In genomic region chr3L:10698182-10698581, dm6 we compare ENCODE assay signal across 1 fruit fly cellular context.
TF ChIP-seq lines count a peak whose summit lies in the region.

No protein-coding gene starts in this region.

TF ChIP-seq in whole organism, embryonic, 481 proteins besides CTCF, POLR2A, EP300 and RAD21 (continued from another document):
- TF ChIP-seq Mes4 (GFP tag; optimal IDR thresholded peaks at IDR 0.05; lab: Kevin White, UChicago) (no peak), CG18599 (GFP tag; optimal IDR thresholded peaks at IDR 0.05; lab: Kevin White, UChicago) (peak; percentile 12), bigmax (GFP tag; optimal IDR thresholded peaks at IDR 0.05; lab: Kevin White, UChicago) (no peak), CG11085 (GFP tag; IDR thresholded peaks at IDR 0.05; lab: Robert Waterston, UW) (no peak), CG18262 (tag; optimal IDR thresholded peaks at IDR 0.05; lab: Kevin White, UChicago) (peak; percentile 39), CG15073 (GFP tag; optimal IDR thresholded peaks at IDR 0.05; lab: Kevin White, UChicago) (no peak), twi (tag; optimal IDR thresholded peaks at IDR 0.05; lab: Kevin White, UChicago) (no peak), Lhr (GFP tag; optimal IDR thresholded peaks at IDR 0.05; lab: Kevin White, UChicago) (peak; percentile 34), pita (GFP tag; optimal IDR thresholded peaks at IDR 0.05; lab: Kevin White, UChicago) (peak; percentile 62), CG13296 (GFP tag; optimal IDR thresholded peaks at IDR 0.05; lab: Kevin White, UChicago) (no peak), fd96Cb (tag; optimal IDR thresholded peaks at IDR 0.05; lab: Kevin White, UChicago) (no peak), CG30020 (tag; optimal IDR thresholded peaks at IDR 0.05; lab: Kevin White, UChicago) (peak; percentile 25), mam (GFP tag; optimal IDR thresholded peaks at IDR 0.05; lab: Kevin White, UChicago) (no peak), run (tag; optimal IDR thresholded peaks at IDR 0.05; lab: Kevin White, UChicago) (no peak), knrl (GFP tag; IDR thresholded peaks at IDR 0.05; lab: Robert Waterston, UW; ENCODE audit: partially characterized antibody) (0 out of 3 replicates have a peak, but pooled peaks have one; percentile 36), CG2875 (GFP tag; optimal IDR thresholded peaks at IDR 0.05; lab: Kevin White, UChicago) (no peak), CG9932 (GFP tag; IDR thresholded peaks at IDR 0.05; lab: Robert Waterston, UW) (peak; percentile 32; the same call in 1 of the 2 replicates), CG10267 (tag; optimal IDR thresholded peaks at IDR 0.05; lab: Kevin White, UChicago) (peak; percentile 98), CG2712 (tag; optimal IDR thresholded peaks at IDR 0.05; lab: Kevin White, UChicago) (peak; percentile 53), CG18011 (GFP tag; optimal IDR thresholded peaks at IDR 0.05; lab: Kevin White, UChicago) (no peak), B-H2 (GFP tag; optimal IDR thresholded peaks at IDR 0.05; lab: Kevin White, UChicago) (peak; percentile 50), E2f1 (GFP tag; IDR thresholded peaks at IDR 0.05; lab: Robert Waterston, UW) (no peak), CG10147 (GFP tag; optimal IDR thresholded peaks at IDR 0.05; lab: Kevin White, UChicago) (peak; percentile 9), her (GFP tag; optimal IDR thresholded peaks at IDR 0.05; lab: Kevin White, UChicago) (peak; percentile 98), hkb (optimal IDR thresholded peaks at IDR 0.05; lab: Kevin White, UChicago) (no peak), hkb (GFP tag; IDR thresholded peaks at IDR 0.05; lab: Robert Waterston, UW) (no peak), CG6272 (GFP tag; IDR thresholded peaks at IDR 0.05; lab: Robert Waterston, UW) (no peak), CG17361 (GFP tag; IDR thresholded peaks at IDR 0.05; lab: Robert Waterston, UW) (peak; percentile 62; the same call in 2 of the 3 replicates), dan (GFP tag; IDR thresholded peaks at IDR 0.05; lab: Robert Waterston, UW) (no peak), NfI (GFP tag; optimal IDR thresholded peaks at IDR 0.05; lab: Kevin White, UChicago) (peak; percentile 38), CG12391 (tag; optimal IDR thresholded peaks at IDR 0.05; lab: Kevin White, UChicago) (peak; percentile 51), CG2120 (GFP tag; optimal IDR thresholded peaks at IDR 0.05; lab: Kevin White, UChicago) (peak; percentile 28), CG14965 (GFP tag; optimal IDR thresholded peaks at IDR 0.05; lab: Kevin White, UChicago; ENCODE audit: borderline replicate concordance) (no peak), CG31441 (GFP tag; IDR thresholded peaks at IDR 0.05; lab: Robert Waterston, UW) (0 out of 2 replicates have a peak, but pooled peaks have one; percentile 13), Dek (tag; optimal IDR thresholded peaks at IDR 0.05; lab: Kevin White, UChicago) (peak; percentile 10), CG1603 (tag; optimal IDR thresholded peaks at IDR 0.05; lab: Kevin White, UChicago) (peak; percentile 33), slbo (GFP tag; IDR thresholded peaks at IDR 0.05; lab: Robert Waterston, UW) (peak; percentile 59), pzg (GFP tag; optimal IDR thresholded peaks at IDR 0.05; lab: Kevin White, UChicago) (peak; percentile 61), Oli (tag; optimal IDR thresholded peaks at IDR 0.05; lab: Kevin White, UChicago) (no peak), CG12155 (GFP tag; optimal IDR thresholded peaks at IDR 0.05; lab: Kevin White, UChicago) (peak; percentile 38), Nf-YB (GFP tag; optimal IDR thresholded peaks at IDR 0.05; lab: Kevin White, UChicago) (no peak), trem (tag; optimal IDR thresholded peaks at IDR 0.05; lab: Kevin White, UChicago) (peak; percentile 67), stwl (tag; optimal IDR thresholded peaks at IDR 0.05; lab: Kevin White, UChicago) (peak; percentile 65), Fer1 (GFP tag; optimal IDR thresholded peaks at IDR 0.05; lab: Kevin White, UChicago) (peak; percentile 23), CG32767 (GFP tag; IDR thresholded peaks at IDR 0.05; lab: Robert Waterston, UW) (no peak), lola (GFP tag; optimal IDR thresholded peaks at IDR 0.05; lab: Kevin White, UChicago) (peak in 1 of 3 experiments; percentile 31), Myb (GFP tag; optimal IDR thresholded peaks at IDR 0.05; lab: Kevin White, UChicago) (no peak), Taf1 (GFP tag; IDR thresholded peaks at IDR 0.05; lab: Robert Waterston, UW) (no peak), ap (GFP tag; IDR thresholded peaks at IDR 0.05; lab: Robert Waterston, UW) (no peak), zfh2 (GFP tag; optimal IDR thresholded peaks at IDR 0.05; lab: Kevin White, UChicago) (no peak), dpn (GFP tag; optimal IDR thresholded peaks at IDR 0.05; lab: Kevin White, UChicago) (peak in 1 of 2 experiments; percentile 22), CG16813 (GFP tag; IDR thresholded peaks at IDR 0.05; lab: Robert Waterston, UW; ENCODE audit: partially characterized antibody) (0 out of 3 replicates have a peak, but pooled peaks have one; percentile 35), Gug (GFP tag; IDR thresholded peaks at IDR 0.05; lab: Robert Waterston, UW) (no peak), dmrt11E (tag; optimal IDR thresholded peaks at IDR 0.05; lab: Kevin White, UChicago) (peak; percentile 0), Gsc (GFP tag; IDR thresholded peaks at IDR 0.05; lab: Robert Waterston, UW) (no peak), CG15601 (tag; optimal IDR thresholded peaks at IDR 0.05; lab: Kevin White, UChicago) (peak; percentile 22), E2f2 (GFP tag; IDR thresholded peaks at IDR 0.05; lab: Robert Waterston, UW) (peak; percentile 100), crc (GFP tag; optimal IDR thresholded peaks at IDR 0.05; lab: Kevin White, UChicago) (no peak), gfzf (GFP tag; optimal IDR thresholded peaks at IDR 0.05; lab: Kevin White, UChicago) (peak; percentile 42), ewg (GFP tag; optimal IDR thresholded peaks at IDR 0.05; lab: Kevin White, UChicago) (peak; percentile 74), CG18764 (GFP tag; optimal IDR thresholded peaks at IDR 0.05; lab: Kevin White, UChicago) (no peak), tap (tag; optimal IDR thresholded peaks at IDR 0.05; lab: Kevin White, UChicago) (no peak), lov (optimal IDR thresholded peaks at IDR 0.05; lab: Kevin White, UChicago) (no peak), lov (GFP tag; IDR thresholded peaks at IDR 0.05; lab: Robert Waterston, UW) (no peak), so (GFP tag; IDR thresholded peaks at IDR 0.05; lab: Robert Waterston, UW) (no peak), ATbp (GFP tag; optimal IDR thresholded peaks at IDR 0.05; lab: Kevin White, UChicago) (no peak), Xrp1 (GFP tag; IDR thresholded peaks at IDR 0.05; lab: Robert Waterston, UW) (peak; percentile 31; the same call in 1 of the 2 replicates), CG7556 (GFP tag; optimal IDR thresholded peaks at IDR 0.05; lab: Kevin White, UChicago) (peak; percentile 21), Nf-YC (tag; optimal IDR thresholded peaks at IDR 0.05; lab: Kevin White, UChicago) (peak; percentile 41), CG3847 (GFP tag; IDR thresholded peaks at IDR 0.05; lab: Robert Waterston, UW) (peak; percentile 72; the same call in 1 of the 2 replicates), CkIIα-i1 (GFP tag; IDR thresholded peaks at IDR 0.05; lab: Robert Waterston, UW) (no peak), CG7963 (GFP tag; IDR thresholded peaks at IDR 0.05; lab: Robert Waterston, UW; ENCODE audit: partially characterized antibody) (no peak), tgo (GFP tag; IDR thresholded peaks at IDR 0.05; lab: Robert Waterston, UW) (no peak), CG9797 (GFP tag; optimal IDR thresholded peaks at IDR 0.05; lab: Kevin White, UChicago) (peak; percentile 16), Side (GFP tag; optimal IDR thresholded peaks at IDR 0.05; lab: Kevin White, UChicago) (no peak), CG2116 (GFP tag; optimal IDR thresholded peaks at IDR 0.05; lab: Kevin White, UChicago) (peak; percentile 70), nmo (GFP tag; optimal IDR thresholded peaks at IDR 0.05; lab: Kevin White, UChicago) (peak; percentile 46), Doc3 (GFP tag; IDR thresholded peaks at IDR 0.05; lab: Robert Waterston, UW; ENCODE audit: partially characterized antibody) (no peak), CG17186 (GFP tag; optimal IDR thresholded peaks at IDR 0.05; lab: Kevin White, UChicago) (peak; percentile 8), CG31224 (GFP tag; IDR thresholded peaks at IDR 0.05; lab: Robert Waterston, UW) (no peak), Awh (GFP tag; IDR thresholded peaks at IDR 0.05; lab: Robert Waterston, UW) (no peak), CG8924 (tag; optimal IDR thresholded peaks at IDR 0.05; lab: Kevin White, UChicago) (no peak), esg (GFP tag; conservative IDR thresholded peaks at IDR 0.05; lab: Robert Waterston, UW) (no peak), CG11504 (tag; optimal IDR thresholded peaks at IDR 0.05; lab: Kevin White, UChicago) (peak; percentile 49), gsb (GFP tag; IDR thresholded peaks at IDR 0.05; lab: Robert Waterston, UW) (no peak), BEAF-32 (GFP tag; optimal IDR thresholded peaks at IDR 0.05; lab: Kevin White, UChicago) (peak; percentile 43), pho (GFP tag; optimal IDR thresholded peaks at IDR 0.05; lab: Kevin White, UChicago) (no peak), sima (GFP tag; optimal IDR thresholded peaks at IDR 0.05; lab: Kevin White, UChicago) (no peak), CG10209 (GFP tag; optimal IDR thresholded peaks at IDR 0.05; lab: Kevin White, UChicago) (peak; percentile 18), ERR (GFP tag; optimal IDR thresholded peaks at IDR 0.05; lab: Kevin White, UChicago) (no peak), phol (tag; optimal IDR thresholded peaks at IDR 0.05; lab: Kevin White, UChicago) (peak; percentile 52), hth (optimal IDR thresholded peaks at IDR 0.05; lab: Kevin White, UChicago) (no peak), ftz-f1 (GFP tag; optimal IDR thresholded peaks at IDR 0.05; lab: Kevin White, UChicago) (no peak), Dfd (GFP tag; optimal IDR thresholded peaks at IDR 0.05; lab: Kevin White, UChicago) (no peak), ato (GFP tag; IDR thresholded peaks at IDR 0.05; lab: Robert Waterston, UW; ENCODE audit: partially characterized antibody) (no peak), Hr3 (GFP tag; optimal IDR thresholded peaks at IDR 0.05; lab: Kevin White, UChicago) (peak; percentile 1), CG11398 (GFP tag; optimal IDR thresholded peaks at IDR 0.05; lab: Kevin White, UChicago) (no peak), gem (tag; optimal IDR thresholded peaks at IDR 0.05; lab: Kevin White, UChicago) (peak; percentile 27), Dll (GFP tag; IDR thresholded peaks at IDR 0.05; lab: Robert Waterston, UW; ENCODE audit: partially characterized antibody) (no peak; the same call in 3 of the 4 replicates), chn (GFP tag; optimal IDR thresholded peaks at IDR 0.05; lab: Kevin White, UChicago) (no peak), CG12236 (GFP tag; optimal IDR thresholded peaks at IDR 0.05; lab: Kevin White, UChicago) (no peak), HmgZ (tag; optimal IDR thresholded peaks at IDR 0.05; lab: Kevin White, UChicago) (peak; percentile 52), CG6654 (GFP tag; optimal IDR thresholded peaks at IDR 0.05; lab: Kevin White, UChicago) (no peak), cg (GFP tag; optimal IDR thresholded peaks at IDR 0.05; lab: Kevin White, UChicago) (no peak), CG3163 (GFP tag; optimal IDR thresholded peaks at IDR 0.05; lab: Kevin White, UChicago) (no peak), Xbp1 (GFP tag; optimal IDR thresholded peaks at IDR 0.05; lab: Kevin White, UChicago) (peak; percentile 3), Rfx (GFP tag; IDR thresholded peaks at IDR 0.05; lab: Robert Waterston, UW) (peak; percentile 37; the same call in 1 of the 2 replicates), CG3995 (GFP tag; optimal IDR thresholded peaks at IDR 0.05; lab: Kevin White, UChicago) (peak; percentile 26), zen2 (GFP tag; IDR thresholded peaks at IDR 0.05; lab: Robert Waterston, UW; ENCODE audit: partially characterized antibody) (no peak), Dp (GFP tag; optimal IDR thresholded peaks at IDR 0.05; lab: Kevin White, UChicago) (peak; percentile 99), CG5953 (GFP tag; IDR thresholded peaks at IDR 0.05; lab: Robert Waterston, UW) (no peak), ranshi (GFP tag; IDR thresholded peaks at IDR 0.05; lab: Robert Waterston, UW) (no peak), abd-A (tag; optimal IDR thresholded peaks at IDR 0.05; lab: Kevin White, UChicago) (peak; percentile 28), Sry-δ (GFP tag; optimal IDR thresholded peaks at IDR 0.05; lab: Kevin White, UChicago) (no peak)
